Fruit fly (Drosophila melanogaster): ENCODE measurements around the gene mbm.

The mbm gene

dm6 chr2L:224599-225385 is 48.7 kb downstream of the mbm start (continued):
- TF ChIP-seq brk (GFP tag; optimal IDR thresholded peaks at IDR 0.05) (peak; percentile 62), Rel (GFP tag; optimal IDR thresholded peaks at IDR 0.05) (no peak), Rel (tag; optimal IDR thresholded peaks at IDR 0.05) (peak; percentile 88), Sp1 (GFP tag; optimal IDR thresholded peaks at IDR 0.05) (peak; percentile 87), CG9705 (GFP tag; optimal IDR thresholded peaks at IDR 0.05) (peak; percentile 71), CG32264 (GFP tag; optimal IDR thresholded peaks at IDR 0.05) (peak; percentile 30), sv (GFP tag; optimal IDR thresholded peaks at IDR 0.05) (peak; percentile 47), psq (GFP tag; optimal IDR thresholded peaks at IDR 0.05) (peak; percentile 94)

- TF ChIP-seq HLH106 (tag; optimal IDR thresholded peaks at IDR 0.05) (no peak), Abd-B (GFP tag; optimal IDR thresholded peaks at IDR 0.05) (no peak), Mio (GFP tag; optimal IDR thresholded peaks at IDR 0.05) (no peak), CG32264 (GFP tag; optimal IDR thresholded peaks at IDR 0.05) (no peak), br (GFP tag; optimal IDR thresholded peaks at IDR 0.05) (no peak), h (GFP tag; optimal IDR thresholded peaks at IDR 0.05) (no peak), usp (GFP tag; optimal IDR thresholded peaks at IDR 0.05) (no peak), psq (GFP tag; optimal IDR thresholded peaks at IDR 0.05) (peak; percentile 17)
Measured at dm6 chr2L:223867-224598, 49.5 kb downstream of the mbm start.

dm6 chr2L:223351-223750 is 50.2 kb downstream of the mbm start:
- TF ChIP-seq Dif (GFP tag; optimal IDR thresholded peaks at IDR 0.05; ENCODE audit: partially characterized antibody) (no peak), h (GFP tag; optimal IDR thresholded peaks at IDR 0.05) (peak; percentile 92), Dfd (GFP tag; optimal IDR thresholded peaks at IDR 0.05) (no peak), HLH106 (tag; optimal IDR thresholded peaks at IDR 0.05) (peak; percentile 70), sage (GFP tag; optimal IDR thresholded peaks at IDR 0.05) (peak; percentile 82), pan (optimal IDR thresholded peaks at IDR 0.05) (no peak), Hr83 (GFP tag; optimal IDR thresholded peaks at IDR 0.05; ENCODE audit: poor library complexity, severe bottlenecking) (peak; percentile 70), Abd-B (GFP tag; optimal IDR thresholded peaks at IDR 0.05) (no peak), jim (GFP tag; optimal IDR thresholded peaks at IDR 0.05) (no peak), CG32264 (GFP tag; optimal IDR thresholded peaks at IDR 0.05) (peak; percentile 76), Sp1 (GFP tag; optimal IDR thresholded peaks at IDR 0.05) (peak; percentile 76), GATAd (GFP tag; optimal IDR thresholded peaks at IDR 0.05) (no peak), Mio (GFP tag; optimal IDR thresholded peaks at IDR 0.05) (peak; percentile 25), Hr78 (GFP tag; optimal IDR thresholded peaks at IDR 0.05) (no peak), dmrt93B (GFP tag; optimal IDR thresholded peaks at IDR 0.05) (peak; percentile 57), ey (GFP tag; optimal IDR thresholded peaks at IDR 0.05) (peak; percentile 90), usp (GFP tag; optimal IDR thresholded peaks at IDR 0.05) (no peak), Vsx2 (GFP tag; optimal IDR thresholded peaks at IDR 0.05; ENCODE audit: partially characterized antibody) (no peak), dsf (GFP tag; optimal IDR thresholded peaks at IDR 0.05; ENCODE audit: borderline replicate concordance) (peak; percentile 21), Hnf4 (GFP tag; optimal IDR thresholded peaks at IDR 0.05) (peak; percentile 88), rgr (GFP tag; optimal IDR thresholded peaks at IDR 0.05) (peak; percentile 93), N (GFP tag; optimal IDR thresholded peaks at IDR 0.05) (no peak), br (GFP tag; optimal IDR thresholded peaks at IDR 0.05) (peak; percentile 90), CrebA (GFP tag; optimal IDR thresholded peaks at IDR 0.05; ENCODE audit: borderline replicate concordance) (peak; percentile 64), psq (GFP tag; optimal IDR thresholded peaks at IDR 0.05) (no peak), tai (GFP tag; optimal IDR thresholded peaks at IDR 0.05) (peak; percentile 75), Myc (optimal IDR thresholded peaks at IDR 0.05) (no peak), foxo (GFP tag; optimal IDR thresholded peaks at IDR 0.05) (peak; percentile 56 to 94), brk (GFP tag; optimal IDR thresholded peaks at IDR 0.05) (peak; percentile 70), sv (GFP tag; optimal IDR thresholded peaks at IDR 0.05) (peak; percentile 57), lola (GFP tag; optimal IDR thresholded peaks at IDR 0.05) (no peak), CG9705 (GFP tag; optimal IDR thresholded peaks at IDR 0.05) (no peak), fru (GFP tag; optimal IDR thresholded peaks at IDR 0.05) (peak; percentile 87), Rel (GFP tag; optimal IDR thresholded peaks at IDR 0.05) (peak; percentile 29), Rel (tag; optimal IDR thresholded peaks at IDR 0.05) (no peak), dl (GFP tag; optimal IDR thresholded peaks at IDR 0.05; ENCODE audit: insufficient read depth in 1 of 2, partially characterized antibody in 2 of 2) (no peak), Jra (GFP tag; optimal IDR thresholded peaks at IDR 0.05) (peak; percentile 49), OdsH (GFP tag; optimal IDR thresholded peaks at IDR 0.05) (peak; percentile 83), woc (GFP tag; optimal IDR thresholded peaks at IDR 0.05) (peak; percentile 82)

Measured in whole organism, wandering third instar larva.